Fruit fly (Drosophila melanogaster) whole organism, adult: ENCODE results near the gene kz.

Experiments
- CG14711 ChIP-seq: fragments of 200-800 bp; sonication (Bioruptor generic); optimal IDR thresholded peaks from 2 replicates; lab custom pipeline; 2018; ENCODE audit warnings: missing biosample characterization, mild to moderate bottlenecking, missing genetic modification characterization, moderate library complexity
- CG7045 ChIP-seq: fragments of 200-800 bp; sonication (Bioruptor generic); optimal IDR thresholded peaks from 2 replicates; lab custom pipeline; 2017; ENCODE audit warnings: missing biosample characterization, mild to moderate bottlenecking, missing genetic modification characterization

DNA sequence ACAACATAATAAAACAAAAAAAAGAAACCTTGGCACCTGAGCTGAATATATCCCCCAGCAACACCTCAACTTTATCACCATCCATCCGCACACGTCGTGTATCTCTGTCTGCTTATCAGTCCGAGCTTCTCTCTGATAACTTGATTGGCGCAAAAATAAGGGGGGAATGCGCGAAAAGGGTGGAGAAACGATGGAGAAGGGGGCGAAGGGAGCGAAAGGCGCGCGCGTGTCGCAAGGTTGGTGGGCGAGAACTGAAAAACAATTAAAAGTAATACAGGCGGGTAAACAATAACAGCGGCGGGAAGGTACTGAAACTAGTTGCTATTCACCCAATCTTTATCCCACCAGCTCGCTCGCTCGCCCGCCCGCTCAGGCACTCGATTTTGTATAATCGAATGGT is 44.4 kb upstream of the kz start:
- no peak for TF ChIP-seq CG7045 (GFP tag; lab: Kevin White, UChicago)
- no peak for TF ChIP-seq CG14711 (tag; lab: Kevin White, UChicago)
